Worm (Caenorhabditis elegans) whole organism, late embryonic: ENCODE measurements around the gene gly-20.
"Not testable (repeated sequence)": the region's sequence is repeated elsewhere in the genome, so short reads cannot be mapped to it uniquely, and the experiment has no call there.

Experiments
- C38D4.7 ChIP-seq: fragments of 200-800 bp; sonication (Bioruptor generic); optimal IDR thresholded peaks from 2 replicates; lab custom pipeline; 2018; ENCODE audit warnings: mild to moderate bottlenecking, missing genetic modification characterization, moderate library complexity, missing compliant biosample characterization
- K09A11.1 ChIP-seq: sonication (generic microtip); optimal IDR thresholded peaks from 2 replicates; lab custom pipeline; 2017; ENCODE audit warnings: antibody characterized with exemption, mild to moderate bottlenecking, missing genetic modification characterization, missing compliant biosample characterization; ENCODE audit not compliant: insufficient read depth
- ama-1 ChIP-seq: fragments of 150-350 bp; optimal IDR thresholded peaks from 2 replicates; lab custom pipeline; 2014
- ceh-14 ChIP-seq: sonication (generic microtip); optimal IDR thresholded peaks from 2 replicates; lab custom pipeline; 2016; ENCODE audit warnings: missing genotype, missing genetic modification characterization, missing compliant biosample characterization
- ceh-18 ChIP-seq: sonication (generic microtip); optimal IDR thresholded peaks from 2 replicates; lab custom pipeline; 2016; ENCODE audit warnings: missing genetic modification characterization, missing compliant biosample characterization
- ceh-19 ChIP-seq: fragments of 200-800 bp; sonication (Bioruptor generic); optimal IDR thresholded peaks from 2 replicates; lab custom pipeline; 2018; ENCODE audit warnings: mild to moderate bottlenecking, missing genetic modification characterization, missing compliant biosample characterization
- ceh-2 ChIP-seq: sonication (generic microtip); optimal IDR thresholded peaks from 2 replicates; lab custom pipeline; 2016; ENCODE audit warnings: missing genotype, missing genetic modification characterization, missing compliant biosample characterization
- ceh-30 ChIP-seq: fragments of 150-350 bp; optimal IDR thresholded peaks from 2 replicates; lab custom pipeline; 2014; ENCODE audit warnings: missing biosample characterization, missing genetic modification characterization
- ceh-34 ChIP-seq: sonication (generic microtip); optimal IDR thresholded peaks from 2 replicates; lab custom pipeline; 2016; ENCODE audit warnings: mild to moderate bottlenecking, missing genetic modification characterization, missing compliant biosample characterization
- ceh-48 ChIP-seq: sonication (generic microtip); optimal IDR thresholded peaks from 2 replicates; lab custom pipeline; 2016; ENCODE audit warnings: missing genetic modification characterization, inconsistent platforms, missing compliant biosample characterization
- ceh-9 ChIP-seq: sonication (generic microtip); optimal IDR thresholded peaks from 2 replicates; lab custom pipeline; 2016; ENCODE audit warnings: mild to moderate bottlenecking, missing genetic modification characterization, inconsistent platforms, missing compliant biosample characterization
- ets-4 ChIP-seq: sonication (generic microtip); optimal IDR thresholded peaks from 2 replicates; lab custom pipeline; 2016; ENCODE audit warnings: missing genetic modification characterization, missing compliant biosample characterization
- fkh-10 ChIP-seq: fragments of 150-350 bp; optimal IDR thresholded peaks from 2 replicates; lab custom pipeline; 2014; ENCODE audit warnings: missing biosample characterization, missing genetic modification reagents, missing genetic modification characterization
- gmeb-2 ChIP-seq: sonication (generic microtip); optimal IDR thresholded peaks from 2 replicates; lab custom pipeline; 2016; ENCODE audit warnings: missing genetic modification characterization, inconsistent platforms, missing compliant biosample characterization
- hlh-13 ChIP-seq: fragments of 200-800 bp; sonication (Bioruptor generic); optimal IDR thresholded peaks from 2 replicates; lab custom pipeline; 2018; ENCODE audit warnings: mild to moderate bottlenecking, missing genetic modification characterization, missing compliant biosample characterization
- hlh-8 ChIP-seq: sonication (generic microtip); optimal IDR thresholded peaks from 2 replicates; lab custom pipeline; 2016; ENCODE audit warnings: missing genotype, missing genetic modification characterization, missing compliant biosample characterization
- lin-11 ChIP-seq: fragments of 200-800 bp; sonication (Bioruptor generic); optimal IDR thresholded peaks from 2 replicates; lab custom pipeline; 2018; ENCODE audit warnings: mild to moderate bottlenecking, missing genetic modification characterization, missing compliant biosample characterization
- mec-3 ChIP-seq: sonication (generic microtip); optimal IDR thresholded peaks from 2 replicates; lab custom pipeline; 2016; ENCODE audit warnings: borderline replicate concordance, missing genetic modification characterization, missing compliant biosample characterization
- nfya-1 ChIP-seq: sonication (generic microtip); optimal IDR thresholded peaks from 2 replicates; lab custom pipeline; 2017; ENCODE audit warnings: missing genetic modification characterization, mild to moderate bottlenecking, missing compliant biosample characterization, antibody characterized with exemption, moderate library complexity
- odd-2 ChIP-seq: sonication (generic microtip); optimal IDR thresholded peaks from 2 replicates; lab custom pipeline; 2017; ENCODE audit warnings: antibody characterized with exemption, mild to moderate bottlenecking, missing genetic modification characterization, missing compliant biosample characterization
- pat-9 ChIP-seq: fragments of 200-800 bp; sonication (Bioruptor generic); optimal IDR thresholded peaks from 2 replicates; lab custom pipeline; 2018; ENCODE audit warnings: mild to moderate bottlenecking, missing genetic modification characterization, moderate library complexity, missing compliant biosample characterization
- pax-1 ChIP-seq: fragments of 150-350 bp; optimal IDR thresholded peaks from 2 replicates; lab custom pipeline; 2014; ENCODE audit warnings: missing biosample characterization, missing genetic modification characterization
- pha-2 ChIP-seq: sonication (generic microtip); optimal IDR thresholded peaks from 2 replicates; lab custom pipeline; 2017; ENCODE audit warnings: mild to moderate bottlenecking, missing genetic modification characterization, missing compliant biosample characterization
- pqm-1 ChIP-seq: sonication (generic microtip); optimal IDR thresholded peaks from 2 replicates; lab custom pipeline; 2016; ENCODE audit warnings: missing genetic modification characterization, missing compliant biosample characterization
- pros-1 ChIP-seq: fragments of 150-350 bp; optimal IDR thresholded peaks from 2 replicates; lab custom pipeline; 2014; ENCODE audit warnings: missing biosample characterization, missing genetic modification reagents, missing genetic modification characterization
- sox-2 ChIP-seq: fragments of 200-800 bp; sonication (Bioruptor generic); IDR thresholded peaks from 2 replicates; pipeline ENCODE4 v1.3.6; 2022; ENCODE audit warnings: missing genetic modification reagents, missing genetic modification characterization, missing compliant biosample characterization
- syd-9 ChIP-seq: sonication (generic microtip); optimal IDR thresholded peaks from 2 replicates; lab custom pipeline; 2016; ENCODE audit warnings: mild to moderate bottlenecking, missing genetic modification characterization, moderate library complexity, missing compliant biosample characterization
- tbx-7 ChIP-seq: sonication (generic microtip); optimal IDR thresholded peaks from 2 replicates; lab custom pipeline; 2016; ENCODE audit warnings: missing genotype, missing genetic modification characterization, missing compliant biosample characterization
- unc-42 ChIP-seq: sonication (generic microtip); optimal IDR thresholded peaks from 2 replicates; lab custom pipeline; 2016; ENCODE audit warnings: missing genotype, missing genetic modification characterization, missing compliant biosample characterization
- unc-55 ChIP-seq: sonication (generic microtip); optimal IDR thresholded peaks from 2 replicates; lab custom pipeline; 2017; ENCODE audit warnings: missing biosample characterization, missing genetic modification reagents, missing genetic modification characterization
- unc-86 ChIP-seq: sonication (generic microtip); optimal IDR thresholded peaks from 2 replicates; lab custom pipeline; 2016; ENCODE audit warnings: missing genetic modification characterization, missing compliant biosample characterization
- zip-5 ChIP-seq: sonication (generic microtip); optimal IDR thresholded peaks from 2 replicates; lab custom pipeline; 2016; ENCODE audit warnings: missing genetic modification characterization, missing compliant biosample characterization
- ztf-16 ChIP-seq: sonication (generic microtip); optimal IDR thresholded peaks from 2 replicates; lab custom pipeline; 2017; ENCODE audit warnings: missing genetic modification characterization, missing compliant biosample characterization

The gly-20 gene

DNA sequence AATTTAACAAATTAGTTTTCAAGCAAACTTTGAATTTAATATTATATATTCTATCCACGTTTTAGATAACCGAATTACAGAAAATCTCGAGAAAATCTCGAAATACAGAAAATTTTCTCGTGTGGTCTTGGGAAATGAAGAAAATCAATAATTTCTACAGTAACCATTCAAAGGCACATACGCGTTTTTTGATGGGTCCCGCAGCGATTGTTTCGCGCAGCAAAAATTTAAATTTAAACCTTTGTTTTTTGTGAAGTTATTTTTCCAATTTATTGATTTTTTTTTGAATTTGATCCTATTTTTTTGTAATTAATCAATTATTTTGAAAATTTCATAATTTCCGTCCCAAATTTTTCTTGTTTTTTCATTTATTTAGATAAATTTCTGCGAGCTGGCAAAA is 2.8 kb upstream of the gly-20 start:
- no peak for TF ChIP-seq ceh-18 (tag; lab: Kevin White, UChicago)
- TF ChIP-seq unc-55 (GFP tag; lab: Kevin White, UChicago), result no peak
- no peak for TF ChIP-seq ceh-9
- TF ChIP-seq ceh-48, result peak; percentile 13

DNA sequence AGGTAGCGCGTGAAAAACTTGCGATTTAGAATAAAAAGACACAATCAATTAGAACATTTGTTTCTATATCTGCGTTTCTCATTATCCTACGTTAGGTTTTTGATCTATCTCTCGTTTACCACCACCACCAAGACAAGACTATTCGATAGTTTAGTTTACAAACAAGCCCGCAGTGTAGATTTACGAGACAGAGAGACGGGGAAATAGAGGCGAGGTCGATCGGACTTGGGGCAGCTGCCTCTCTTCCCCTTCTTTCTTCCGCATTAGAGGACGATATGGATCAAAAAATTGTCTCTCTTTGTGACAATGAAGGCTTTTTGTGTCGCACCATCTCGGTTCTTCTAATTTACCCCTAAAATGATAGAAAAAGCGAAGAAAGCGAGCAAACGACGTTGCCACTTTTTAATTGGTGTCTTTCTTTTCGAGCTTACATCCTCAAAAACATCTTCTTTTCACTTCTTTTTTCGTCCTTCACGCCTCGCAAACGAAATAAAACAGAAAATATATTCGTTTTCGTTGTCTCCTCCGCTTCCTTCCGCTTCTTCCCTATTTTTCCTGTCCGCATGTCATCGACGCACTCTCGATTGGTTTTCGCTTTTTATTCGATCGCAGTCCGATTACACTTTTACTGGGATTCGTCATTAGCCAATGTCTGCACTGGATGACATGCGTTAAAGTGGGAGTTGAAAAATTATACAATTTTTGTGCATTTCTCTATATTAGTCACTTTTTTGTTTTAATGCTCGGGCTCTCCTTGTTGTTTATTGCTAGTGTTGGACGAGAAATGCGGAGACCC is 760 bp upstream of the gly-20 start:
- TF ChIP-seq pros-1 (tag; lab: Kevin White, UChicago) (no peak), nfya-1 (tag; lab: Kevin White, UChicago) (peak; percentile 28), unc-55 (GFP tag; lab: Kevin White, UChicago) (peak; percentile 67), unc-42 (tag; lab: Kevin White, UChicago) (peak; percentile 37)

DNA sequence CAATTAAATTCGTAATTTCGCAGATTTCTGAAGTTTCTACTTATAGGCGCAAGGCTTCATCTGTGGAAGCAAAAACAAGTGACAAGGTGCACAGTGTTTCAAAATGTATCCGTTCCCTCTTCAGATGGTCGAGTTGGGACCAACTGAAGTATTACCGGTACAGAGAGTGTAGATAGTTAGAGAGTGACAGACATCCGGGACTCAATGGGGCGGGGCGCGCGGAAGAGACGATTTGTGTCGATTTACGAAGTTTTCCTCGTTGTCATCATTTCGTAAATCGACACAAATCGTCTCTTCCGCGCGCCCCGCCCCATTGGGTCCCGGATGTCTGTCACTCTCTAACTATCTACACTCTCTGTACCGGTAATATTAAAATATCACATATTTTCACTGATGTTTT is 3.7 kb downstream of the gly-20 start, which contains the start of gene C03E10.3:
TSS of gene C03E10.3 (plus strand) at position 301 of the 400 bp plus-strand sequence.
- TF ChIP-seq ceh-34 (tag; lab: Kevin White, UChicago); fkh-10 (GFP tag; lab: Kevin White, UChicago); unc-86 (tag; lab: Kevin White, UChicago): not testable (repeated sequence)

DNA sequence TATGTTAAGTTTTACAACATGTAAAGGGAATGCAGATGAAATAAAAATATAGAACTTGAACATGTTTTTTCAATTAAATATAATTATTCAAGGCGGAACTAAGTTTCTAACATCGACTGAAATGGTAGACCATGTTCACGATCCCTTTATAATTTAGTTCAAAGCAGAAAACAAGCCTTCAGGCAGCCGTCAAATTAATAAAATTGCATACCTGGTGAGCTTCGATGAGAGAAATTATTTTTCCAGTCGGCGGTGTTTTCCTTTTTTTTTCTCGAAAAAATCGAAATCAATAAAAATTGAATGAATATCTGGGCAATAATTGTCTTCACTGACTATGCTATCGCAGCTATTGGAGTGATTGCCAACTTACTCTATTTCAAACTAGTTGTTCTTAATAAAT is 8.5 kb downstream of the gly-20 start, which contains the start of gene C03E10.1:
TSS of gene C03E10.1 (plus strand) at position 301 of the 400 bp plus-strand sequence.
- TF ChIP-seq pha-2 (tag; lab: Kevin White, UChicago), result no peak
- no peak for TF ChIP-seq lin-11 (tag; lab: Kevin White, UChicago)
- no peak for TF ChIP-seq ceh-48
- no peak for TF ChIP-seq pqm-1 (tag; lab: Kevin White, UChicago)
- no peak for TF ChIP-seq hlh-13 (GFP tag; lab: Kevin White, UChicago)
- TF ChIP-seq hlh-8 (tag; lab: Kevin White, UChicago), result no peak
- TF ChIP-seq, all 69 proteins: peak for 0

DNA sequence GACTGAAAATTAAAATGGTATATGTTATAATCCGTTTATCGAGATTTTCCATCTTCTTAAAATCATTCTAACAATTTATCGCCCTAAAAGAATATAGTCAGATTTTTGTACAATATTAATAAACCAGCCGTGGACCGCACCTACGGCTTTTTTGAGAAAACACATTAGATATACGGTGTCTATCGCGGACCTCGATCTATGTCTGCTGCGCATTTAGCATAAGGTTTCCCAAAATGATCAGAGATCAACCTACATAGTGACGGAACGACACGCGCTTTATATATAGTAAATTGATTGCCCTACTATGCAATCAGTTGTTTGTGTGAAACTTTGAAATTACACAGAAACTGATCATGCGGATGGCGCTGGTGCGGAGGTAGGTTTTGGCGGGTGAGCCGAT is 10.3 kb downstream of the gly-20 start:
- TF ChIP-seq ceh-19 (GFP tag; lab: Kevin White, UChicago) (no peak), pha-2 (tag; lab: Kevin White, UChicago) (no peak), ceh-48 (no peak), ceh-30 (tag; lab: Kevin White, UChicago) (no peak), tbx-7 (tag; lab: Kevin White, UChicago) (no peak), fkh-10 (GFP tag; lab: Kevin White, UChicago) (no peak), ama-1 (no peak), pqm-1 (tag; lab: Kevin White, UChicago) (no peak), C38D4.7 (no peak), gmeb-2 (tag; lab: Kevin White, UChicago) (no peak)

DNA sequence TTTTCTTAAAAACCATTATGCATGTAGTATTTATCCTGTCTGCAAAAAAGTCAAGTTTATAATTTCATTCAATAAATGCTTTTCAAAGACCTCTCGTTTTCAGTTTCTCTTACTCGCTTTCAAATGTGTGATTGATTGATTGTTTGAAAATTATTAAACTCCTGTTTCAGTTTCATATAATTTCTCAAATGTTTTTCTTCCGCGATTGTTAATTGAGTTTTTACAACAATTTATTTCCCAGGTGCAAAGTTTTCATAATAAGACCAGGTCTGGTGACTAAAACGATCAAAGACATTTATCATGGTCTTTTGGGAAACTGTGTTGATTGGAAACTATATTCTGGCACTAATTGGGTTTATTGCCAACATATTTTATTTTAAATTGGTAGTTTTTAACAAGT is 12.0 kb downstream of the gly-20 start, which contains the start of gene T03F7.6:
TSS of gene T03F7.6 (plus strand) at position 301 of the 400 bp plus-strand sequence.
- TF ChIP-seq pat-9 (tag; lab: Kevin White, UChicago), result no peak

DNA sequence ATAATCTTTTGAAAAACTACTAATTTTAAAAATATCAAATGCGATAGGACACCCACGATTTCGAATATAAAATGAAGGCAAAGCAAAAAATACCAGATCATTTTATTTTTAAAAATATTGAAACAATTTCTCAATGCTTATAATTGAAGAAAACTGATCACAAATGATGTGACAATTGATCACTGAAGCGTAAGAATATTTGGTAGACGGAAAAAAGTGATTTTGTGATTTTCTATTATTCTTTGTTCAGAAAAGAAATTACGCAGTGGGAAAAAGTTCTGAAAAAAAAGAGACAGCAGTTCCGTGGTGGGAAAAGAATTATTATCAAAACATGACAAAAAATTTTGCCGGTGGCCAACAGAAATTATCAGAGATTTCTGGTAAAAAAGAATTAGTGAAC is 16.3 kb downstream of the gly-20 start, which contains the start of gene T03F7.5:
TSS of gene T03F7.5 (minus strand) at position 101 of the 400 bp plus-strand sequence.
- TF ChIP-seq ets-4 (tag; lab: Kevin White, UChicago) (no peak), ceh-9 (no peak), mec-3 (tag; lab: Kevin White, UChicago) (no peak), syd-9 (tag; lab: Kevin White, UChicago) (no peak), pax-1 (tag; lab: Kevin White, UChicago) (no peak), zip-5 (tag; lab: Kevin White, UChicago) (no peak), ceh-19 (GFP tag; lab: Kevin White, UChicago) (no peak), ceh-30 (tag; lab: Kevin White, UChicago) (no peak), ceh-2 (no peak), pat-9 (tag; lab: Kevin White, UChicago) (no peak), K09A11.1 (tag; lab: Kevin White, UChicago) (no peak), ceh-14 (tag; lab: Kevin White, UChicago) (no peak), odd-2 (tag; lab: Kevin White, UChicago) (no peak), sox-2 (GFP tag; lab: Robert Waterston, UW) (no peak), ztf-16 (tag; lab: Kevin White, UChicago) (no peak)
- TF ChIP-seq, all 69 proteins: peak for 0
